Worm (Caenorhabditis elegans) whole organism, young adult: ENCODE data around the gene fbxa-211.

Experiments
- F57C9.4 ChIP-seq: sonication (generic microtip); optimal IDR thresholded peaks from 2 replicates; lab custom pipeline; 2017; ENCODE audit warnings: mild to moderate bottlenecking, missing genetic modification characterization, missing compliant biosample characterization
- ama-1 ChIP-seq, 3 experiments: fragments of 150-350 bp in 1 of 3; sonication (generic microtip) in 2 of 3; optimal IDR thresholded peaks; 2 replicates each; lab custom pipeline; 2014 to 2018; ENCODE audit warnings: missing biosample characterization in 2 of 3, missing genetic modification characterization in 2 of 3, missing genetic modification reagents in 2 of 3
- dpl-1 ChIP-seq: fragments of 150-350 bp; optimal IDR thresholded peaks from 2 replicates; lab custom pipeline; 2014; ENCODE audit warnings: missing biosample characterization, missing genetic modification reagents, missing genetic modification characterization
- lin-35 ChIP-seq, 3 experiments: fragments of 150-350 bp in 2 of 3; sonication (generic microtip) in 1 of 3; optimal IDR thresholded peaks; 2 replicates each; lab custom pipeline; 2014 to 2018; ENCODE audit warnings: missing biosample characterization in 3 of 3, missing genetic modification characterization in 3 of 3, missing genetic modification reagents in 3 of 3
- mcd-1 ChIP-seq: fragments of 200-800 bp; sonication (Bioruptor generic); IDR thresholded peaks from 2 replicates; pipeline ENCODE4 v1.3.6; 2022; ENCODE audit warnings: missing genetic modification reagents, missing genetic modification characterization, missing compliant biosample characterization
- snpc-1.1 ChIP-seq: sonication (generic microtip); optimal IDR thresholded peaks from 2 replicates; lab custom pipeline; 2017; ENCODE audit warnings: missing genetic modification characterization, mild to moderate bottlenecking, missing compliant biosample characterization, antibody characterized with exemption, moderate library complexity, missing genotype, missing genetic modification reagents; ENCODE audit not compliant: insufficient read depth
- unc-130 ChIP-seq: sonication (generic microtip); optimal IDR thresholded peaks from 2 replicates; lab custom pipeline; 2016; ENCODE audit warnings: missing genetic modification reagents, missing genetic modification characterization, missing compliant biosample characterization
- unc-62 ChIP-seq: fragments of 150-350 bp; optimal IDR thresholded peaks from 2 replicates; lab custom pipeline; 2014; ENCODE audit warnings: missing biosample characterization, missing genetic modification reagents, missing genetic modification characterization

DNA sequence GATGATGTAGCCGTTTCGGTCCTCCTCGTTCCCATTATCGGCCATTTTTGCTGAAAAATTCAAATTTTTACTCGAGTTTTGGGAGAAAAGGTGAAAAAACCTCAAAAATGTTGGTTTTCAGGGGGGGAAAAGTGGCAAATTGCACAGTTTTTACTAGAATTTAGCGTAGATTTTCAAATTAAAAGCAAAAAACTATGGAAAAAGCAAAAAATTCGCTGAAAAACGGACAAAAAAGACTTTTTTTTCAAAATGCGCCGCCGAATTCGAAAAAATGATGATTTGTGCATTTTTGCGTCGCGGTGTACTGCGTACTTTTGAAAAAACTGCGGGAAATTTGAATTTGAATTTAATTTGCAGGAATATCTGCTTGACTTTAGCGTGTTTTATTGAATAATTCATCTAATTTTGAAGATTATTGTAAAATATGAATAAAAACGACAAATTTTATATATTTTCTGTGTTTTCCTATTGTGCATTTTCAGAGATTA lies 41.1 kb upstream of the fbxa-211 start, which contains the start of gene Y59A8B.12:
- TF ChIP-seq dpl-1 (GFP tag; lab: Kevin White, UChicago) (no peak), unc-130 (GFP tag; lab: Kevin White, UChicago) (no peak), snpc-1.1 (tag; lab: Kevin White, UChicago) (no peak), mcd-1 (no peak), F57C9.4 (tag; lab: Kevin White, UChicago) (no peak), ama-1 (optimal IDR thresholded peaks at IDR 0.05; lab: Kevin White, UChicago) (no peak), ama-1 (GFP tag; optimal IDR thresholded peaks at IDR 0.05; lab: Kevin White, UChicago) (no peak), lin-35 (GFP tag; optimal IDR thresholded peaks at IDR 0.05; lab: Kevin White, UChicago) (no peak), unc-62 (GFP tag; lab: Kevin White, UChicago) (no peak)
